Fruit fly (Drosophila melanogaster): ENCODE data around the gene CG34299.

The CG34299 gene

DNA sequence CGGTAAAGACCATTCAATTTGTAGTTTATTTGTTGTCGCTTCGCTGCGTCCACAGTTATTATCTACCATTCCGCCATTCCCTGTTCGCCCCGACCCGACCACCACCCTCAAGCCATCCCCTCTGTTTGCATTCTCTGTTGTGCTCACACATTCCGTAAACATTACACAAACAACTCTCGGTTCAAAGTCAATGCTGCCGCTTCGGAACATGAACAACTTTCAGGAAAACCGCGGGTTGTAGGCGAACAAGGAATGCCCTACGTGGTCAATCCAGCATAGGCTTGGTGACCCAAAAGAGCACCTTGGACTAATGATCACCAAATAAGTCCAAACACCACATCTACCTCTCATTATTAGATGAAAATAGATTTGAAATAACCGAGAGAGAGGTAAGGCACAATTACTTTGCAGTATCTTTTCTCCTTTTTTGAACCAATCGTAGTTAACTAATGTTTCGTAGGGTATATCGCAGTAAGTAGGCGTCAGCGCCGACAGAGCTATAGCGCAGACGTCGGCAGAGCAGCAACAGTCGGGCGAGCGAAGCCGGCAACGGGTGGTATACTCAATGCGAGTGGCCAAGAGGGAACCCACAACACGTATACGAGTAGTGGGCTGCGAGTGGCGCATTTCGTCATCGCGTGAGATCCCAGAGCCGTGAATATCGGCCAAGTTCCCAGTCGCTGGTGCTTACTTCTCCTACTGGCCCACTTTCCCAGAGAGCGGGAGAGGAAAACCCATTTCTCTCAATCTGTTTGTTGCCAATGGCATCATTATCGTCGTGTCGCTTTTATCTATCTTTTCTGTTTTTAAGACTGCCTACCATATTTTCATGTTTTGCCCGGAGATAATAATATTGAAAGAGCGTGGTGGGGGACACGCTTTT is 46.0 kb upstream of the CG34299 start (continued):
- peak; percentile 83 for TF ChIP-seq schlank (tag; optimal IDR thresholded peaks at IDR 0.05)
- peak; percentile 86 for TF ChIP-seq gce (GFP tag; IDR thresholded peaks at IDR 0.05)
- peak; percentile 93 for TF ChIP-seq CG6683 (GFP tag; optimal IDR thresholded peaks at IDR 0.05)
- TF ChIP-seq CG7556 (GFP tag; optimal IDR thresholded peaks at IDR 0.05): peak; percentile 95
- peak; percentile 90 for TF ChIP-seq kni (GFP tag; optimal IDR thresholded peaks at IDR 0.05)
- TF ChIP-seq BEAF-32 (GFP tag; optimal IDR thresholded peaks at IDR 0.05): peak; percentile 28
- peak; percentile 85 for TF ChIP-seq Mad (GFP tag; optimal IDR thresholded peaks at IDR 0.05)
- peak; percentile 68 for TF ChIP-seq CG33557 (GFP tag; optimal IDR thresholded peaks at IDR 0.05)
- TF ChIP-seq Mes4 (GFP tag; optimal IDR thresholded peaks at IDR 0.05): peak; percentile 91
- TF ChIP-seq CG15479 (GFP tag; optimal IDR thresholded peaks at IDR 0.05): no peak
- TF ChIP-seq otp (GFP tag; IDR thresholded peaks at IDR 0.05): peak; percentile 97
- peak; percentile 81 for TF ChIP-seq ab (GFP tag; optimal IDR thresholded peaks at IDR 0.05)
- peak; percentile 97 for TF ChIP-seq CG30403 (GFP tag; optimal IDR thresholded peaks at IDR 0.05)
- peak; percentile 95 for TF ChIP-seq CG12769 (tag; optimal IDR thresholded peaks at IDR 0.05)
- peak; percentile 93 for TF ChIP-seq D19B (GFP tag; optimal IDR thresholded peaks at IDR 0.05)
- TF ChIP-seq CG13424 (tag; optimal IDR thresholded peaks at IDR 0.05): peak; percentile 90
- peak; percentile 84 for TF ChIP-seq B-H1 (GFP tag; IDR thresholded peaks at IDR 0.05)
- peak; percentile 72 for TF ChIP-seq salm (tag; optimal IDR thresholded peaks at IDR 0.05)
- TF ChIP-seq CG2678 (tag; optimal IDR thresholded peaks at IDR 0.05): peak; percentile 98
- TF ChIP-seq pan (optimal IDR thresholded peaks at IDR 0.05): no peak
- TF ChIP-seq pan (GFP tag; optimal IDR thresholded peaks at IDR 0.05 in 1 of 2, IDR thresholded peaks at IDR 0.05 in 1 of 2): peak in 1 of 2 experiments; percentile 91
- TF ChIP-seq dmrt11E (tag; optimal IDR thresholded peaks at IDR 0.05): peak; percentile 71
- peak; percentile 97 for TF ChIP-seq btn (GFP tag; optimal IDR thresholded peaks at IDR 0.05)
- TF ChIP-seq oc (tag; optimal IDR thresholded peaks at IDR 0.05): peak; percentile 83
- TF ChIP-seq CG16813 (GFP tag; IDR thresholded peaks at IDR 0.05; ENCODE audit: partially characterized antibody): no peak
- peak; percentile 42 for TF ChIP-seq CG10431 (GFP tag; optimal IDR thresholded peaks at IDR 0.05)
- peak; percentile 94 for TF ChIP-seq CG32772 (GFP tag; IDR thresholded peaks at IDR 0.05)
- TF ChIP-seq Dp (GFP tag; optimal IDR thresholded peaks at IDR 0.05): no peak
- TF ChIP-seq CG10209 (GFP tag; optimal IDR thresholded peaks at IDR 0.05): peak; percentile 94
- peak; percentile 94 for TF ChIP-seq ATbp (GFP tag; optimal IDR thresholded peaks at IDR 0.05)
- peak; percentile 96 for TF ChIP-seq CG18476 (GFP tag; optimal IDR thresholded peaks at IDR 0.05)
- peak; percentile 94 for TF ChIP-seq HmgD (GFP tag; optimal IDR thresholded peaks at IDR 0.05)
- no peak for TF ChIP-seq inv (GFP tag; IDR thresholded peaks at IDR 0.05; ENCODE audit: partially characterized antibody)
- TF ChIP-seq CG12219 (GFP tag; optimal IDR thresholded peaks at IDR 0.05): peak; percentile 88
- peak; percentile 81 for TF ChIP-seq gcm (GFP tag; optimal IDR thresholded peaks at IDR 0.05)
- TF ChIP-seq CG10274 (GFP tag; optimal IDR thresholded peaks at IDR 0.05): peak; percentile 100
- peak; percentile 75 for TF ChIP-seq CG11696 (GFP tag; IDR thresholded peaks at IDR 0.05)
- TF ChIP-seq so (GFP tag; IDR thresholded peaks at IDR 0.05): peak; percentile 96
- peak; percentile 87 for TF ChIP-seq CG3065 (GFP tag; optimal IDR thresholded peaks at IDR 0.05)
- peak; percentile 98 for TF ChIP-seq Optix (GFP tag; IDR thresholded peaks at IDR 0.05)
- peak; percentile 98 for TF ChIP-seq Aef1 (GFP tag; IDR thresholded peaks at IDR 0.05)
- TF ChIP-seq ranshi (GFP tag; IDR thresholded peaks at IDR 0.05): peak; percentile 98
- TF ChIP-seq Trl (optimal IDR thresholded peaks at IDR 0.05): peak; percentile 65 to 83
- TF ChIP-seq Trl (GFP tag; optimal IDR thresholded peaks at IDR 0.05): peak; percentile 97
- no peak for TF ChIP-seq nerfin-2 (GFP tag; IDR thresholded peaks at IDR 0.05; ENCODE audit: partially characterized antibody)
- peak; percentile 88 for TF ChIP-seq CG12744 (GFP tag; optimal IDR thresholded peaks at IDR 0.05)
- TF ChIP-seq CG10654 (GFP tag; optimal IDR thresholded peaks at IDR 0.05): peak; percentile 98
- peak; percentile 77 for TF ChIP-seq Sry-δ (GFP tag; optimal IDR thresholded peaks at IDR 0.05)

All from whole organism, embryonic.